2 fruit fly cellular contexts compared by ENCODE assay signal in the genomic region with DNA sequence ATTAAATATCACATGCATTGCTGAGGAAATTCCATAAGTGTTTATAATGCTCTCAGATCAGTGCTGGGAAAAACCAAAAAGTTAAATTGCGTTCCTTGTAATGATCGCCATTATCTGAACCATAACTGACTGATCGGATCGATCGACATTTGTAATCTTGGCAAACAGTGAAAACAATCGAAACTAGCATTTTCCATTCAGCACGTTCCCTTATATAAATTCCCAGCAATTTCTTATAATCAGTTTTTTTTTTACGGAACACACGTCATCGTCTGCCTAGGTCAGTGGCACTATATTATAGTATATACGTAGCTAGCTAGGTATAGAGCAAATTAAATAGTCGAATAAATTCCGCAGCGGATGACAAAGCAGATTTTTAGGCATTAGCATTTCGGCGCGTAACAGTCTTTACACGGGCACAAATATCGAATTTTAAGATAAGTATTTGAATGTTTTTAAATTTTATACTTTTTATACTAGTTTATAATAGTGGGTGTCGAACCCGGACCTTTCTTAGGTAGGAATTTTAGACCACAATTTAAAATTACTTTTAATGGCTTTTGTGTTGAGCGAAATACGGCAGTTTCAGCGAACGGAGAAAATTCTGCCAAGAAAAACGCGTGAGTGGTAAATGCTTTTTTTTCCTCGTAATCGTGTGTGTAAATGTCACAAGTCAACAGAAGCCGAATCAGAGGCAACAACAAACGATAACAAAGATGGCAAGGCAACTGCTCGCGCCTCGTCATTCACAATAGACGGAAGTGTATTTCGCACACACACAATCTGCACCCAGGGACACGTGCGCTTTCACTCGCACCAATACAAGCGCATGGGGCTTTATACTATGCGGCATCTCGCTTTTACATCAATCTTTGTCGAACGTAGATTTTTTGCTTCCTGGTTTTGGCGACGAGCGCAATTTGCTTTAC.
TF ChIP-seq lines count a peak whose summit lies in the region.

No protein-coding gene starts in this region.

TF ChIP-seq in whole organism, embryonic, 481 proteins besides CTCF, POLR2A, EP300 and RAD21 (continued from another document and continues in another):
- no peak for TF ChIP-seq CG9437 (GFP tag; optimal IDR thresholded peaks at IDR 0.05; lab: Kevin White, UChicago)
- no peak for TF ChIP-seq bbx (GFP tag; IDR thresholded peaks at IDR 0.05; lab: Robert Waterston, UW; ENCODE audit: partially characterized antibody)
- TF ChIP-seq Tbp (GFP tag; optimal IDR thresholded peaks at IDR 0.05; lab: Kevin White, UChicago), result no peak
- no peak for TF ChIP-seq CG13775 (GFP tag; optimal IDR thresholded peaks at IDR 0.05; lab: Kevin White, UChicago)
- no peak for TF ChIP-seq Elba2 (GFP tag; optimal IDR thresholded peaks at IDR 0.05; lab: Kevin White, UChicago)
- TF ChIP-seq HLH4C (GFP tag; IDR thresholded peaks at IDR 0.05; lab: Robert Waterston, UW; ENCODE audit: partially characterized antibody), result no peak
- no peak for TF ChIP-seq Chrac-16 (GFP tag; optimal IDR thresholded peaks at IDR 0.05; lab: Kevin White, UChicago)
- TF ChIP-seq chm (GFP tag; IDR thresholded peaks at IDR 0.05; lab: Robert Waterston, UW), result peak; percentile 45; the same call in 1 of the 2 replicates
- TF ChIP-seq CG33557 (GFP tag; optimal IDR thresholded peaks at IDR 0.05; lab: Kevin White, UChicago), result no peak
- no peak for TF ChIP-seq crp (GFP tag; optimal IDR thresholded peaks at IDR 0.05; lab: Kevin White, UChicago)
- no peak for TF ChIP-seq Hmr (GFP tag; optimal IDR thresholded peaks at IDR 0.05; lab: Kevin White, UChicago)
- TF ChIP-seq ftz-f1 (GFP tag; optimal IDR thresholded peaks at IDR 0.05; lab: Kevin White, UChicago), result no peak
- no peak for TF ChIP-seq p53 (GFP tag; optimal IDR thresholded peaks at IDR 0.05; lab: Kevin White, UChicago)
- 0 out of 2 replicates have a peak, but pooled peaks have one; percentile 13 for TF ChIP-seq CG6272 (GFP tag; IDR thresholded peaks at IDR 0.05; lab: Robert Waterston, UW)
- TF ChIP-seq CG18262 (tag; optimal IDR thresholded peaks at IDR 0.05; lab: Kevin White, UChicago), result no peak
- TF ChIP-seq Ada2b (GFP tag; IDR thresholded peaks at IDR 0.05; lab: Robert Waterston, UW), result no peak
- TF ChIP-seq CG2116 (GFP tag; optimal IDR thresholded peaks at IDR 0.05; lab: Kevin White, UChicago), result no peak
- no peak for TF ChIP-seq CG10274 (GFP tag; optimal IDR thresholded peaks at IDR 0.05; lab: Kevin White, UChicago)
- no peak for TF ChIP-seq Gsc (GFP tag; IDR thresholded peaks at IDR 0.05; lab: Robert Waterston, UW)
- no peak for TF ChIP-seq CG4282 (GFP tag; optimal IDR thresholded peaks at IDR 0.05; lab: Kevin White, UChicago)
- TF ChIP-seq Bdp1 (GFP tag; optimal IDR thresholded peaks at IDR 0.05; lab: Kevin White, UChicago), result no peak
- TF ChIP-seq seq (GFP tag; IDR thresholded peaks at IDR 0.05; lab: Robert Waterston, UW), result no peak
- no peak for TF ChIP-seq CG1603 (tag; optimal IDR thresholded peaks at IDR 0.05; lab: Kevin White, UChicago)
- no peak for TF ChIP-seq CG6683 (GFP tag; optimal IDR thresholded peaks at IDR 0.05; lab: Kevin White, UChicago)
- no peak for TF ChIP-seq CG10147 (GFP tag; optimal IDR thresholded peaks at IDR 0.05; lab: Kevin White, UChicago)
- TF ChIP-seq Hand (GFP tag; optimal IDR thresholded peaks at IDR 0.05; lab: Kevin White, UChicago), result no peak
- TF ChIP-seq CG4617 (GFP tag; optimal IDR thresholded peaks at IDR 0.05; lab: Kevin White, UChicago; ENCODE audit: borderline replicate concordance), result no peak
- no peak for TF ChIP-seq gro (GFP tag; optimal IDR thresholded peaks at IDR 0.05; lab: Kevin White, UChicago)
- no peak for TF ChIP-seq Gug (GFP tag; IDR thresholded peaks at IDR 0.05; lab: Robert Waterston, UW)
- no peak for TF ChIP-seq fd102C (GFP tag; optimal IDR thresholded peaks at IDR 0.05; lab: Kevin White, UChicago)
- no peak for TF ChIP-seq Usf (GFP tag; optimal IDR thresholded peaks at IDR 0.05; lab: Kevin White, UChicago)
- 0 out of 3 replicates have a peak, but pooled peaks have one; percentile 37 for TF ChIP-seq CG11456 (GFP tag; IDR thresholded peaks at IDR 0.05; lab: Robert Waterston, UW)
- no peak for TF ChIP-seq CG10979 (tag; optimal IDR thresholded peaks at IDR 0.05; lab: Kevin White, UChicago)
- no peak for TF ChIP-seq zen2 (GFP tag; IDR thresholded peaks at IDR 0.05; lab: Robert Waterston, UW; ENCODE audit: partially characterized antibody)
- TF ChIP-seq Vsx1 (GFP tag; optimal IDR thresholded peaks at IDR 0.05; lab: Kevin White, UChicago), result no peak
- TF ChIP-seq salm (tag; optimal IDR thresholded peaks at IDR 0.05; lab: Kevin White, UChicago), result no peak
- TF ChIP-seq Adf1 (GFP tag; IDR thresholded peaks at IDR 0.05; lab: Robert Waterston, UW), result peak; percentile 51; the same call in 1 of the 2 replicates
- no peak for TF ChIP-seq nerfin-1 (tag; optimal IDR thresholded peaks at IDR 0.05; lab: Kevin White, UChicago)
- TF ChIP-seq CG3407 (GFP tag; optimal IDR thresholded peaks at IDR 0.05; lab: Kevin White, UChicago), result no peak
- no peak for TF ChIP-seq z (GFP tag; IDR thresholded peaks at IDR 0.05; lab: Robert Waterston, UW)
- no peak for TF ChIP-seq repo (GFP tag; optimal IDR thresholded peaks at IDR 0.05; lab: Kevin White, UChicago)
- no peak for TF ChIP-seq stwl (tag; optimal IDR thresholded peaks at IDR 0.05; lab: Kevin White, UChicago)
- TF ChIP-seq Trl (optimal IDR thresholded peaks at IDR 0.05; lab: Kevin White, UChicago), result no peak
- TF ChIP-seq Trl (GFP tag; optimal IDR thresholded peaks at IDR 0.05; lab: Kevin White, UChicago), result no peak
- no peak for TF ChIP-seq phol (tag; optimal IDR thresholded peaks at IDR 0.05; lab: Kevin White, UChicago)
- no peak for TF ChIP-seq da (GFP tag; optimal IDR thresholded peaks at IDR 0.05; lab: Kevin White, UChicago)
- TF ChIP-seq eyg (GFP tag; optimal IDR thresholded peaks at IDR 0.05; lab: Kevin White, UChicago), result no peak
- no peak for TF ChIP-seq CG1647 (GFP tag; optimal IDR thresholded peaks at IDR 0.05; lab: Kevin White, UChicago)
- no peak for TF ChIP-seq D19A (tag; optimal IDR thresholded peaks at IDR 0.05; lab: Kevin White, UChicago)
- no peak for TF ChIP-seq gce (GFP tag; IDR thresholded peaks at IDR 0.05; lab: Robert Waterston, UW)
- no peak for TF ChIP-seq pros (GFP tag; optimal IDR thresholded peaks at IDR 0.05; lab: Kevin White, UChicago)
- no peak for TF ChIP-seq grn (GFP tag; optimal IDR thresholded peaks at IDR 0.05; lab: Kevin White, UChicago)
- no peak for TF ChIP-seq CG1233 (GFP tag; optimal IDR thresholded peaks at IDR 0.05; lab: Kevin White, UChicago)
- TF ChIP-seq Ptx1 (GFP tag; IDR thresholded peaks at IDR 0.05; lab: Robert Waterston, UW), result no peak
- TF ChIP-seq CG10959 (GFP tag; IDR thresholded peaks at IDR 0.05; lab: Robert Waterston, UW), result no peak
- no peak for TF ChIP-seq sim (GFP tag; IDR thresholded peaks at IDR 0.05; lab: Robert Waterston, UW)
- TF ChIP-seq slou (GFP tag; optimal IDR thresholded peaks at IDR 0.05; lab: Kevin White, UChicago), result no peak
- no peak for TF ChIP-seq CG14965 (GFP tag; optimal IDR thresholded peaks at IDR 0.05; lab: Kevin White, UChicago; ENCODE audit: borderline replicate concordance)
- no peak for TF ChIP-seq CG8290 (GFP tag; optimal IDR thresholded peaks at IDR 0.05; lab: Kevin White, UChicago)
- peak in 1 of 2 experiments; percentile 54 for TF ChIP-seq CG8290 (tag; optimal IDR thresholded peaks at IDR 0.05; lab: Kevin White, UChicago)
- TF ChIP-seq CG10462 (GFP tag; optimal IDR thresholded peaks at IDR 0.05; lab: Kevin White, UChicago), result no peak
- no peak for TF ChIP-seq so (GFP tag; IDR thresholded peaks at IDR 0.05; lab: Robert Waterston, UW)

TF ChIP-seq in whole organism, prepupa, 60 proteins besides CTCF, POLR2A, EP300 and RAD21 (continued from another document):
- no peak for TF ChIP-seq CG8319 (GFP tag; optimal IDR thresholded peaks at IDR 0.05; lab: Kevin White, UChicago)
- peak; percentile 76 for TF ChIP-seq Eip78C (GFP tag; lab: Kevin White, UChicago)
- TF ChIP-seq fkh (GFP tag; optimal IDR thresholded peaks at IDR 0.05; lab: Kevin White, UChicago), result peak; percentile 63
- no peak for TF ChIP-seq net (GFP tag; optimal IDR thresholded peaks at IDR 0.05; lab: Kevin White, UChicago)
- peak; percentile 12 for TF ChIP-seq CG6808 (GFP tag; optimal IDR thresholded peaks at IDR 0.05; lab: Kevin White, UChicago)
- peak; percentile 8 for TF ChIP-seq fd59A (GFP tag; optimal IDR thresholded peaks at IDR 0.05; lab: Kevin White, UChicago)
- no peak for TF ChIP-seq Eip93F (GFP tag; optimal IDR thresholded peaks at IDR 0.05; lab: Kevin White, UChicago)
- TF ChIP-seq eg (GFP tag; IDR thresholded peaks at IDR 0.05; lab: Robert Waterston, UW), result peak; percentile 33; the same call in 1 of the 3 replicates
TF ChIP-seq in whole organism, prepupa: peak in this region for 15.
